Worm (Caenorhabditis elegans) whole organism, L2 larva: ENCODE measurements around the gene tmem-218.

ENCODE experiments used
- R02D3.7 ChIP-seq: fragments of 150-350 bp; optimal IDR thresholded peaks from 2 replicates; lab custom pipeline; 2014; ENCODE audit warnings: missing biosample characterization, missing genetic modification characterization
- egl-27 ChIP-seq: sonication (generic microtip); optimal IDR thresholded peaks from 3 replicates; lab custom pipeline; 2017; ENCODE audit warnings: missing biosample characterization, missing genetic modification reagents, missing genetic modification characterization
- gmeb-1 ChIP-seq: fragments of 150-350 bp; optimal IDR thresholded peaks from 2 replicates; lab custom pipeline; 2014; ENCODE audit warnings: missing biosample characterization, missing genetic modification characterization
- lin-13 ChIP-seq: fragments of 150-350 bp; optimal IDR thresholded peaks from 2 replicates; lab custom pipeline; 2014; ENCODE audit warnings: missing biosample characterization, missing genetic modification reagents, missing genetic modification characterization
- lsy-2 ChIP-seq, 2 experiments: fragments of 150-350 bp in 1 of 2; sonication (generic microtip) in 1 of 2; optimal IDR thresholded peaks; 2 replicates each; lab custom pipeline; 2014 to 2017; ENCODE audit warnings: missing biosample characterization in 2 of 2, missing genetic modification characterization in 2 of 2
- mbf-1 ChIP-seq: sonication (generic microtip); optimal IDR thresholded peaks from 2 replicates; lab custom pipeline; 2017; ENCODE audit warnings: missing biosample characterization, missing genetic modification characterization
- nhr-23 ChIP-seq: fragments of 150-350 bp; optimal IDR thresholded peaks from 2 replicates; lab custom pipeline; 2014; ENCODE audit warnings: missing biosample characterization, missing genetic modification reagents, missing genetic modification characterization
- sma-3 ChIP-seq: sonication (generic microtip); optimal IDR thresholded peaks from 2 replicates; lab custom pipeline; 2016; ENCODE audit warnings: missing genetic modification reagents, missing genetic modification characterization, missing compliant biosample characterization
- zag-1 ChIP-seq: fragments of 150-350 bp; optimal IDR thresholded peaks from 2 replicates; lab custom pipeline; 2014; ENCODE audit warnings: missing biosample characterization, missing genetic modification characterization
- ztf-4 ChIP-seq: fragments of 150-350 bp; optimal IDR thresholded peaks from 2 replicates; lab custom pipeline; 2014; ENCODE audit warnings: missing biosample characterization, missing genetic modification characterization

ce11 chrX:17626599-17626998 lies 22.9 kb upstream of the tmem-218 start:
- TF ChIP-seq ztf-4 (tag; lab: Kevin White, UChicago) (no peak), nhr-23 (no peak), mbf-1 (tag; lab: Kevin White, UChicago) (no peak), zag-1 (tag; lab: Kevin White, UChicago) (no peak), egl-27 (tag; lab: Kevin White, UChicago) (no peak), R02D3.7 (tag; lab: Kevin White, UChicago) (no peak), lin-13 (GFP tag; lab: Kevin White, UChicago) (no peak), lsy-2 (tag; optimal IDR thresholded peaks at IDR 0.05; lab: Kevin White, UChicago) (no peak), gmeb-1 (no peak), sma-3 (GFP tag; lab: Kevin White, UChicago) (no peak)
